In genomic region chr3L:756372-756771, dm6 we compare ENCODE assay signal across 3 fruit fly cellular contexts.
TF ChIP-seq lines count a peak whose summit lies in the region.

No protein-coding gene starts in this region.

- no peak for TF ChIP-seq CTCF in whole organism, embryonic (GFP tag; optimal IDR thresholded peaks at IDR 0.05; lab: Kevin White, UChicago)

TF ChIP-seq in whole organism, embryonic, 481 proteins besides CTCF, POLR2A, EP300 and RAD21 (continues in another document):
- TF ChIP-seq CG7839 (tag; optimal IDR thresholded peaks at IDR 0.05; lab: Kevin White, UChicago) (peak; percentile 35), br (optimal IDR thresholded peaks at IDR 0.05; lab: Kevin White, UChicago) (no peak), Asciz (GFP tag; optimal IDR thresholded peaks at IDR 0.05; lab: Kevin White, UChicago) (peak; percentile 39), Eip74EF (GFP tag; optimal IDR thresholded peaks at IDR 0.05; lab: Kevin White, UChicago) (peak in 1 of 2 experiments; percentile 2), CG2678 (tag; optimal IDR thresholded peaks at IDR 0.05; lab: Kevin White, UChicago) (peak; percentile 2), CG18262 (tag; optimal IDR thresholded peaks at IDR 0.05; lab: Kevin White, UChicago) (peak; percentile 24), dmrt99B (tag; optimal IDR thresholded peaks at IDR 0.05; lab: Kevin White, UChicago) (peak; percentile 63), ttk (GFP tag; IDR thresholded peaks at IDR 0.05; lab: Robert Waterston, UW) (peak; percentile 32; the same call in 1 of the 2 replicates), CG9609 (GFP tag; optimal IDR thresholded peaks at IDR 0.05; lab: Kevin White, UChicago) (no peak), CG11093 (GFP tag; IDR thresholded peaks at IDR 0.05; lab: Robert Waterston, UW) (no peak), CkIIα-i1 (GFP tag; IDR thresholded peaks at IDR 0.05; lab: Robert Waterston, UW) (no peak), CG12391 (tag; optimal IDR thresholded peaks at IDR 0.05; lab: Kevin White, UChicago) (peak; percentile 5), vvl (GFP tag; IDR thresholded peaks at IDR 0.05; lab: Robert Waterston, UW) (0 out of 2 replicates have a peak, but pooled peaks have one; percentile 25), nmo (GFP tag; optimal IDR thresholded peaks at IDR 0.05; lab: Kevin White, UChicago) (peak; percentile 4), CG17361 (GFP tag; IDR thresholded peaks at IDR 0.05; lab: Robert Waterston, UW) (0 out of 3 replicates have a peak, but pooled peaks have one; percentile 21), zen2 (GFP tag; IDR thresholded peaks at IDR 0.05; lab: Robert Waterston, UW; ENCODE audit: partially characterized antibody) (no peak), CG11696 (GFP tag; IDR thresholded peaks at IDR 0.05; lab: Robert Waterston, UW) (peak; percentile 67), Ssrp (tag; optimal IDR thresholded peaks at IDR 0.05; lab: Kevin White, UChicago) (peak; percentile 1), gem (tag; optimal IDR thresholded peaks at IDR 0.05; lab: Kevin White, UChicago) (peak; percentile 31), bigmax (GFP tag; optimal IDR thresholded peaks at IDR 0.05; lab: Kevin White, UChicago) (no peak), usp (GFP tag; optimal IDR thresholded peaks at IDR 0.05; lab: Kevin White, UChicago) (no peak), CG17802 (tag; optimal IDR thresholded peaks at IDR 0.05; lab: Kevin White, UChicago) (no peak), CG6854 (GFP tag; optimal IDR thresholded peaks at IDR 0.05; lab: Kevin White, UChicago) (no peak), Hr51 (GFP tag; optimal IDR thresholded peaks at IDR 0.05; lab: Kevin White, UChicago) (peak in 1 of 2 experiments; percentile 31), phol (tag; optimal IDR thresholded peaks at IDR 0.05; lab: Kevin White, UChicago) (peak; percentile 21), tap (tag; optimal IDR thresholded peaks at IDR 0.05; lab: Kevin White, UChicago) (peak; percentile 23), CG1603 (tag; optimal IDR thresholded peaks at IDR 0.05; lab: Kevin White, UChicago) (peak; percentile 36), Xrp1 (GFP tag; IDR thresholded peaks at IDR 0.05; lab: Robert Waterston, UW) (0 out of 2 replicates have a peak, but pooled peaks have one; percentile 26), ci (GFP tag; IDR thresholded peaks at IDR 0.05; lab: Robert Waterston, UW) (peak; percentile 62; the same call in 2 of the 3 replicates)

TF ChIP-seq in whole organism, prepupa, 60 proteins besides CTCF, POLR2A, EP300 and RAD21 (continues in another document):
- TF ChIP-seq Sox14 (GFP tag; optimal IDR thresholded peaks at IDR 0.05; lab: Kevin White, UChicago) (no peak), salr (GFP tag; optimal IDR thresholded peaks at IDR 0.05; lab: Kevin White, UChicago) (no peak), Blimp-1 (GFP tag; optimal IDR thresholded peaks at IDR 0.05; lab: Kevin White, UChicago) (no peak), Eip78C (GFP tag; lab: Kevin White, UChicago) (peak; percentile 36), acj6 (GFP tag; optimal IDR thresholded peaks at IDR 0.05; lab: Kevin White, UChicago) (peak; percentile 21), CG6792 (GFP tag; optimal IDR thresholded peaks at IDR 0.05; lab: Kevin White, UChicago) (no peak), Smox (GFP tag; optimal IDR thresholded peaks at IDR 0.05; lab: Kevin White, UChicago) (no peak), CG6854 (GFP tag; optimal IDR thresholded peaks at IDR 0.05; lab: Kevin White, UChicago) (no peak), pdm3 (GFP tag; optimal IDR thresholded peaks at IDR 0.05; lab: Kevin White, UChicago) (peak; percentile 37), svp (GFP tag; lab: Kevin White, UChicago) (no peak), CG9139 (GFP tag; optimal IDR thresholded peaks at IDR 0.05; lab: Kevin White, UChicago) (no peak), achi (GFP tag; optimal IDR thresholded peaks at IDR 0.05; lab: Kevin White, UChicago) (peak; percentile 8), Lpt (GFP tag; optimal IDR thresholded peaks at IDR 0.05; lab: Kevin White, UChicago) (peak; percentile 37), Sox15 (GFP tag; optimal IDR thresholded peaks at IDR 0.05; lab: Kevin White, UChicago) (no peak), CG1621 (tag; optimal IDR thresholded peaks at IDR 0.05; lab: Kevin White, UChicago) (no peak), CG6808 (GFP tag; optimal IDR thresholded peaks at IDR 0.05; lab: Kevin White, UChicago) (no peak), Eip93F (GFP tag; optimal IDR thresholded peaks at IDR 0.05; lab: Kevin White, UChicago) (no peak), dac (GFP tag; optimal IDR thresholded peaks at IDR 0.05; lab: Kevin White, UChicago) (peak; percentile 49), CG6276 (GFP tag; optimal IDR thresholded peaks at IDR 0.05; lab: Kevin White, UChicago) (peak; percentile 76), Eip75B (GFP tag; optimal IDR thresholded peaks at IDR 0.05; lab: Kevin White, UChicago) (peak; percentile 2), CG32006 (GFP tag; optimal IDR thresholded peaks at IDR 0.05; lab: Kevin White, UChicago) (peak; percentile 82), CG10631 (GFP tag; optimal IDR thresholded peaks at IDR 0.05; lab: Kevin White, UChicago) (peak; percentile 12), eg (GFP tag; IDR thresholded peaks at IDR 0.05; lab: Robert Waterston, UW) (peak; percentile 88), Ets96B (tag; optimal IDR thresholded peaks at IDR 0.05; lab: Kevin White, UChicago) (no peak), CG16779 (tag; optimal IDR thresholded peaks at IDR 0.05; lab: Kevin White, UChicago) (no peak), Gug (GFP tag; IDR thresholded peaks at IDR 0.05; lab: Robert Waterston, UW) (peak; percentile 54), topi (GFP tag; optimal IDR thresholded peaks at IDR 0.05; lab: Kevin White, UChicago) (no peak), cyc (GFP tag; optimal IDR thresholded peaks at IDR 0.05; lab: Kevin White, UChicago) (no peak), Met (GFP tag; optimal IDR thresholded peaks at IDR 0.05; lab: Kevin White, UChicago) (peak; percentile 5), CG11762 (GFP tag; optimal IDR thresholded peaks at IDR 0.05; lab: Kevin White, UChicago; ENCODE audit: insufficient read depth) (no peak), OdsH (GFP tag; optimal IDR thresholded peaks at IDR 0.05; lab: Kevin White, UChicago) (peak; percentile 49), CG6163 (GFP tag; IDR thresholded peaks at IDR 0.05; lab: Robert Waterston, UW) (peak; percentile 65), CG15336 (GFP tag; IDR thresholded peaks at IDR 0.05; lab: Robert Waterston, UW) (peak; percentile 87), CG11294 (GFP tag; IDR thresholded peaks at IDR 0.05; lab: Robert Waterston, UW) (peak; percentile 32)

TF ChIP-seq in whole organism, pupa, 21 proteins besides CTCF, POLR2A, EP300 and RAD21:
- peak; percentile 14 for TF ChIP-seq Pif1B (GFP tag; optimal IDR thresholded peaks at IDR 0.05; lab: Kevin White, UChicago)
- TF ChIP-seq rn (GFP tag; IDR thresholded peaks at IDR 0.05; lab: Robert Waterston, UW), result 0 out of 2 replicates have a peak, but pooled peaks have one; percentile 8
- no peak for TF ChIP-seq CG13204 (GFP tag; optimal IDR thresholded peaks at IDR 0.05; lab: Kevin White, UChicago)
- no peak for TF ChIP-seq CG15710 (tag; optimal IDR thresholded peaks at IDR 0.05; lab: Kevin White, UChicago)
- TF ChIP-seq CG10348 (GFP tag; IDR thresholded peaks at IDR 0.05; lab: Robert Waterston, UW), result no peak
- TF ChIP-seq Pif1A (GFP tag; optimal IDR thresholded peaks at IDR 0.05; lab: Kevin White, UChicago), result peak; percentile 14
- TF ChIP-seq CG8159 (tag; optimal IDR thresholded peaks at IDR 0.05; lab: Kevin White, UChicago), result peak; percentile 1
- TF ChIP-seq CG12605 (GFP tag; IDR thresholded peaks at IDR 0.05; lab: Robert Waterston, UW), result peak; percentile 51; the same call in 1 of the 2 replicates
- peak; percentile 57 for TF ChIP-seq CG14655 (GFP tag; optimal IDR thresholded peaks at IDR 0.05; lab: Kevin White, UChicago)
- TF ChIP-seq CG8301 (tag; optimal IDR thresholded peaks at IDR 0.05; lab: Kevin White, UChicago), result peak; percentile 71
- TF ChIP-seq Ets98B (GFP tag; IDR thresholded peaks at IDR 0.05; lab: Robert Waterston, UW), result peak; percentile 80
- TF ChIP-seq CG32121 (GFP tag; IDR thresholded peaks at IDR 0.05; lab: Robert Waterston, UW), result peak; percentile 66
- TF ChIP-seq fd96Ca (GFP tag; IDR thresholded peaks at IDR 0.05; lab: Robert Waterston, UW), result peak; percentile 78
- TF ChIP-seq CG4496 (GFP tag; IDR thresholded peaks at IDR 0.05; lab: Robert Waterston, UW), result peak; percentile 75; the same call in 2 of the 3 replicates
- peak; percentile 18 for TF ChIP-seq CG17806 (tag; optimal IDR thresholded peaks at IDR 0.05; lab: Kevin White, UChicago)

Comparison
In these comparisons a context has a peak if more than half of its experiments do, and no peak if none do; other contexts are left out.
1. Of the 7 proteins assayed by ChIP-seq in both whole organism, embryonic and whole organism, prepupa: peak only in whole organism, embryonic: Blimp-1 and Sox102F; only in whole organism, prepupa: Gug and Lpt; in both: none; in neither: 3.